Worm (Caenorhabditis elegans): ENCODE results near the gene F46B6.6.

DNA sequence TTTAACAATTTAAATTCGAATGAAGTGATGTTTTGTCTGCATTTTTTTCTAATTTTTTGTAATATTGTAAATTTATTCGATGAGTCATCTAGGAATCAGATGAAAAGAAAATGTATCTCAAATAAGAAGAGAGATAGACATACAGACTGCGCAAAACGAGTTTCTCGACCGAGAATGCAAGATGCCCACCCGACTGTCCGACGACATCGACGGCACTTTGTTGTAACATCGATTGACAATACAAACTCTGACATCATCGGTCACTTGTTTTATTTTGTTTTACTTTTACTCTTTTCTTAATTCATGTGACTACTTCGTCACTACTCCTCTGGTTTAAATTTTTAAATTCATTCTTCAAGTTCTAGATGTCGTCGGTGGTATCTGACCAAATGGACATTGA is 45.8 kb downstream of the F46B6.6 start, which contains the start of gene sta-2:
- TF ChIP-seq dpl-1 (GFP tag; optimal IDR thresholded peaks at IDR 0.05) (no peak), pqm-1 (tag; optimal IDR thresholded peaks at IDR 0.05) (no peak), ama-1 (optimal IDR thresholded peaks at IDR 0.05) (no peak), nhr-77 (tag; optimal IDR thresholded peaks at IDR 0.05) (no peak), lin-15B (tag; optimal IDR thresholded peaks at IDR 0.05) (no peak), F49E8.2 (tag; optimal IDR thresholded peaks at IDR 0.05; ENCODE audit: borderline replicate concordance) (no peak), spr-3 (GFP tag; optimal IDR thresholded peaks at IDR 0.05) (no peak), unc-39 (tag; optimal IDR thresholded peaks at IDR 0.05) (no peak), dve-1 (tag; optimal IDR thresholded peaks at IDR 0.05; ENCODE audit: insufficient read depth) (no peak)
